Worm (Caenorhabditis elegans): ENCODE results near the gene bre-3.

- TF ChIP-seq B0336.3 (GFP tag; IDR thresholded peaks at IDR 0.05) (no peak), attf-6 (GFP tag; IDR thresholded peaks at IDR 0.05) (no peak), K12H6.12 (tag; optimal IDR thresholded peaks at IDR 0.05) (no peak), F33H1.4 (GFP tag; IDR thresholded peaks at IDR 0.05) (no peak), madf-8 (GFP tag; conservative IDR thresholded peaks at IDR 0.05) (no peak), rcor-1 (GFP tag; IDR thresholded peaks at IDR 0.05) (no peak), aptf-3 (GFP tag; IDR thresholded peaks at IDR 0.05) (no peak), unc-62 (GFP tag; optimal IDR thresholded peaks at IDR 0.05) (no peak)
Measured at ce11 chrIII:9483716-9484115, 1.6 kb downstream of the bre-3 start.
